Fruit fly (Drosophila melanogaster): ENCODE measurements around the gene CG13116.
A peak's percentile ranks its signal among the peaks of the same experiment; 100 is the strongest.

The CG13116 gene

dm6 chr2L:9695723-9696122 is 34.0 kb upstream of the CG13116 start (continued):
- peak; percentile 32 for TF ChIP-seq dmrt11E (tag; optimal IDR thresholded peaks at IDR 0.05)
- no peak for TF ChIP-seq CG9609 (GFP tag; optimal IDR thresholded peaks at IDR 0.05)
- TF ChIP-seq shn (GFP tag; optimal IDR thresholded peaks at IDR 0.05): no peak
- peak in 1 of 2 experiments; percentile 14 for TF ChIP-seq bsh (GFP tag; optimal IDR thresholded peaks at IDR 0.05)
- peak; percentile 45 for TF ChIP-seq CG15601 (tag; optimal IDR thresholded peaks at IDR 0.05)
- no peak for TF ChIP-seq CG2116 (GFP tag; optimal IDR thresholded peaks at IDR 0.05)
- no peak for TF ChIP-seq wek (GFP tag; optimal IDR thresholded peaks at IDR 0.05)
- no peak for TF ChIP-seq nom (GFP tag; optimal IDR thresholded peaks at IDR 0.05)
- TF ChIP-seq fru (optimal IDR thresholded peaks at IDR 0.05): no peak
- TF ChIP-seq scrt (GFP tag; optimal IDR thresholded peaks at IDR 0.05): no peak
- peak; percentile 16 for TF ChIP-seq gsb-n (tag; optimal IDR thresholded peaks at IDR 0.05)
- TF ChIP-seq h (optimal IDR thresholded peaks at IDR 0.05): no peak
- TF ChIP-seq NC2β (GFP tag; optimal IDR thresholded peaks at IDR 0.05): no peak
- no peak for TF ChIP-seq fd3F (GFP tag; optimal IDR thresholded peaks at IDR 0.05)
- TF ChIP-seq peb (GFP tag; IDR thresholded peaks at IDR 0.05): no peak
- TF ChIP-seq gsb (GFP tag; IDR thresholded peaks at IDR 0.05): no peak
- TF ChIP-seq gem (tag; optimal IDR thresholded peaks at IDR 0.05): peak; percentile 22
- TF ChIP-seq sens (GFP tag): peak; percentile 76
- TF ChIP-seq CG12155 (GFP tag; optimal IDR thresholded peaks at IDR 0.05): no peak
- no peak for TF ChIP-seq CG2712 (tag; optimal IDR thresholded peaks at IDR 0.05)

- TF ChIP-seq dati (GFP tag; IDR thresholded peaks at IDR 0.05): 0 out of 2 replicates have a peak, but pooled peaks have one; percentile 10
- no peak for TF ChIP-seq CG6254 (GFP tag; optimal IDR thresholded peaks at IDR 0.05)
- TF ChIP-seq CG32532 (GFP tag; IDR thresholded peaks at IDR 0.05): peak; percentile 50
- peak; percentile 54 for TF ChIP-seq Hr39 (optimal IDR thresholded peaks at IDR 0.05)
- no peak for TF ChIP-seq ase (GFP tag; IDR thresholded peaks at IDR 0.05)
- 0 out of 2 replicates have a peak, but pooled peaks have one; percentile 40 for TF ChIP-seq chm (GFP tag; IDR thresholded peaks at IDR 0.05)
- TF ChIP-seq Fer1 (GFP tag; optimal IDR thresholded peaks at IDR 0.05): no peak
- TF ChIP-seq eve (GFP tag; optimal IDR thresholded peaks at IDR 0.05): no peak
- TF ChIP-seq otp (GFP tag; IDR thresholded peaks at IDR 0.05): 0 out of 3 replicates have a peak, but pooled peaks have one; percentile 33
- no peak for TF ChIP-seq CG10366 (GFP tag; IDR thresholded peaks at IDR 0.05)
- TF ChIP-seq sisA (GFP tag; IDR thresholded peaks at IDR 0.05): no peak
- TF ChIP-seq pan (optimal IDR thresholded peaks at IDR 0.05): no peak
- no peak for TF ChIP-seq pan (GFP tag; optimal IDR thresholded peaks at IDR 0.05 in 1 of 2, IDR thresholded peaks at IDR 0.05 in 1 of 2)
- TF ChIP-seq so (GFP tag; IDR thresholded peaks at IDR 0.05): no peak
- TF ChIP-seq bab2 (GFP tag; optimal IDR thresholded peaks at IDR 0.05): no peak
- TF ChIP-seq Mrtf (GFP tag; IDR thresholded peaks at IDR 0.05): no peak
- TF ChIP-seq pros (GFP tag; optimal IDR thresholded peaks at IDR 0.05): no peak
- TF ChIP-seq Dbx (GFP tag; IDR thresholded peaks at IDR 0.05): 0 out of 3 replicates have a peak, but pooled peaks have one; percentile 36
- 0 out of 2 replicates have a peak, but pooled peaks have one; percentile 9 for TF ChIP-seq wdn (GFP tag; IDR thresholded peaks at IDR 0.05)
- TF ChIP-seq CG11093 (GFP tag; IDR thresholded peaks at IDR 0.05): 0 out of 3 replicates have a peak, but pooled peaks have one; percentile 20
- no peak for TF ChIP-seq cad (GFP tag; optimal IDR thresholded peaks at IDR 0.05)
- peak; percentile 14 for TF ChIP-seq CG9876 (GFP tag; optimal IDR thresholded peaks at IDR 0.05)
- TF ChIP-seq hb (GFP tag; IDR thresholded peaks at IDR 0.05; ENCODE audit: partially characterized antibody): 0 out of 3 replicates have a peak, but pooled peaks have one; percentile 29
- TF ChIP-seq CG7745 (tag; optimal IDR thresholded peaks at IDR 0.05): no peak
- no peak for TF ChIP-seq Sox102F (GFP tag; optimal IDR thresholded peaks at IDR 0.05)
- TF ChIP-seq klu (GFP tag; IDR thresholded peaks at IDR 0.05): no peak
- peak; percentile 54 for TF ChIP-seq Med (GFP tag)
- no peak for TF ChIP-seq CG14710 (tag; optimal IDR thresholded peaks at IDR 0.05)
- no peak for TF ChIP-seq dmrt11E (tag; optimal IDR thresholded peaks at IDR 0.05)
- no peak for TF ChIP-seq Hr3 (GFP tag; optimal IDR thresholded peaks at IDR 0.05)
- no peak for TF ChIP-seq shn (GFP tag; optimal IDR thresholded peaks at IDR 0.05)
- no peak for TF ChIP-seq CG4854 (GFP tag; optimal IDR thresholded peaks at IDR 0.05)
- TF ChIP-seq CG1792 (GFP tag; optimal IDR thresholded peaks at IDR 0.05): no peak
- 0 out of 3 replicates have a peak, but pooled peaks have one; percentile 12 for TF ChIP-seq CG3726 (GFP tag; IDR thresholded peaks at IDR 0.05)
- TF ChIP-seq lmd (GFP tag; IDR thresholded peaks at IDR 0.05): 0 out of 2 replicates have a peak, but pooled peaks have one; percentile 4
Measured at dm6 chr2L:9697561-9697960, 32.2 kb upstream of the CG13116 start.
